Worm (Caenorhabditis elegans): ENCODE data around the gene T10B10.9.

- no peak for TF ChIP-seq flt-1 (GFP tag; IDR thresholded peaks at IDR 0.05)
- TF ChIP-seq ztf-29 (GFP tag; IDR thresholded peaks at IDR 0.05), result no peak
- no peak for TF ChIP-seq cog-1 (tag; optimal IDR thresholded peaks at IDR 0.05)
- no peak for TF ChIP-seq ztf-23 (GFP tag; IDR thresholded peaks at IDR 0.05)
- TF ChIP-seq ref-1 (GFP tag; conservative IDR thresholded peaks at IDR 0.05), result no peak
- no peak for TF ChIP-seq med-1 (GFP tag; optimal IDR thresholded peaks at IDR 0.05; ENCODE audit: insufficient read depth)
- TF ChIP-seq T22C8.4 (GFP tag; IDR thresholded peaks at IDR 0.05), result no peak
- no peak for TF ChIP-seq tab-1 (GFP tag; IDR thresholded peaks at IDR 0.05)
Observed at ce11 chrX:15191370-15191769, 27.2 kb downstream of the T10B10.9 start.
